Fruit fly (Drosophila melanogaster) whole organism, embryonic: ENCODE results near the gene Ufl1.

ENCODE experiments used
- Bteb2 ChIP-seq: fragments of 200-800 bp; sonication (Bioruptor generic); optimal IDR thresholded peaks from 2 replicates; lab custom pipeline; 2016; ENCODE audit warnings: missing biosample characterization, missing genetic modification characterization
- CG12155 ChIP-seq: fragments of 200-800 bp; sonication (Bioruptor generic); optimal IDR thresholded peaks from 3 replicates; lab custom pipeline; 2016; ENCODE audit warnings: missing biosample characterization, missing genetic modification characterization
- CG12219 ChIP-seq: fragments of 200-800 bp; sonication (Bioruptor generic); optimal IDR thresholded peaks from 3 replicates; lab custom pipeline; 2018; ENCODE audit warnings: missing biosample characterization, mild to moderate bottlenecking, missing genetic modification characterization
- CG12744 ChIP-seq: fragments of 200-800 bp; sonication (Bioruptor generic); optimal IDR thresholded peaks from 2 replicates; lab custom pipeline; 2016; ENCODE audit warnings: missing biosample characterization, missing genetic modification characterization
- CG14667 ChIP-seq: fragments of 200-800 bp; sonication (Bioruptor generic); IDR thresholded peaks from 2 replicates; pipeline ENCODE4 v1.3.6; 2022; ENCODE audit warnings: missing biosample characterization, missing genetic modification characterization
- CG1529 ChIP-seq: fragments of 200-800 bp; sonication (Bioruptor generic); optimal IDR thresholded peaks from 3 replicates; lab custom pipeline; 2018; ENCODE audit warnings: missing biosample characterization, missing genetic modification characterization
- CG15479 ChIP-seq: fragments of 200-800 bp; sonication (Bioruptor generic); optimal IDR thresholded peaks from 3 replicates; lab custom pipeline; 2019; ENCODE audit warnings: missing biosample characterization, mild to moderate bottlenecking, missing genetic modification characterization, moderate library complexity
- CG17361 ChIP-seq: fragments of 200-800 bp; sonication (Bioruptor generic); IDR thresholded peaks from 3 replicates; pipeline ENCODE4 v1.3.6; 2022; ENCODE audit warnings: missing biosample characterization, missing genetic modification characterization
- CG32767 ChIP-seq: fragments of 200-800 bp; sonication (Bioruptor generic); IDR thresholded peaks from 2 replicates; pipeline ENCODE4 v1.3.6; 2022; ENCODE audit warnings: missing biosample characterization, missing genetic modification characterization
- CG3281 ChIP-seq: fragments of 200-800 bp; sonication (Bioruptor generic); optimal IDR thresholded peaks from 3 replicates; lab custom pipeline; 2017; ENCODE audit warnings: missing biosample characterization, mild to moderate bottlenecking, missing genetic modification characterization
- CG3838 ChIP-seq: fragments of 200-800 bp; sonication (Bioruptor generic); optimal IDR thresholded peaks from 3 replicates; lab custom pipeline; 2016; ENCODE audit warnings: missing biosample characterization, missing genetic modification characterization
- CG4360 ChIP-seq: fragments of 200-800 bp; sonication (Bioruptor generic); IDR thresholded peaks from 2 replicates; pipeline ENCODE4 v1.3.6; 2022; ENCODE audit warnings: missing biosample characterization, missing genetic modification characterization
- CG5180 ChIP-seq: fragments of 200-800 bp; sonication (Bioruptor generic); optimal IDR thresholded peaks from 3 replicates; lab custom pipeline; 2017; ENCODE audit warnings: missing biosample characterization, missing genetic modification characterization, mild to moderate bottlenecking, moderate library complexity, missing genetic modification reagents
- CG6813 ChIP-seq: fragments of 200-800 bp; sonication (Bioruptor generic); optimal IDR thresholded peaks from 2 replicates; lab custom pipeline; 2017; ENCODE audit warnings: missing biosample characterization, missing genetic modification characterization, mild to moderate bottlenecking, moderate library complexity, missing genetic modification reagents
- CG7987 ChIP-seq: fragments of 200-800 bp; sonication (Bioruptor generic); optimal IDR thresholded peaks from 2 replicates; lab custom pipeline; 2018; ENCODE audit warnings: missing biosample characterization, mild to moderate bottlenecking, missing genetic modification characterization, moderate library complexity
- CG8765 ChIP-seq: fragments of 200-800 bp; sonication (Bioruptor generic); IDR thresholded peaks from 2 replicates; pipeline ENCODE4 v1.3.6; 2022; ENCODE audit warnings: missing biosample characterization, missing genetic modification characterization
- CG8924 ChIP-seq: fragments of 200-800 bp; optimal IDR thresholded peaks from 3 replicates; lab custom pipeline; 2019; ENCODE audit warnings: missing biosample characterization, mild to moderate bottlenecking, missing genetic modification characterization, moderate library complexity
- CrebB ChIP-seq: fragments of 200-800 bp; sonication (Bioruptor generic); optimal IDR thresholded peaks from 3 replicates; lab custom pipeline; 2018; ENCODE audit warnings: missing biosample characterization, mild to moderate bottlenecking, missing genetic modification characterization
- Eip74EF ChIP-seq, 2 experiments: fragments of 200-800 bp in 1 of 2; fragments of >200 bp in 1 of 2; sonication (Bioruptor generic) in 1 of 2; optimal IDR thresholded peaks; 2 replicates each; lab custom pipeline; 2017 to 2019; ENCODE audit warnings: missing biosample characterization in 2 of 2, missing genetic modification characterization in 2 of 2, mild to moderate bottlenecking in 1 of 2, moderate library complexity in 1 of 2
- Hsf ChIP-seq: fragments of 200-800 bp; sonication (Bioruptor generic); optimal IDR thresholded peaks from 3 replicates; lab custom pipeline; 2016; ENCODE audit warnings: missing biosample characterization, missing genetic modification characterization
- Mes4 ChIP-seq: fragments of 200-800 bp; sonication (Bioruptor generic); optimal IDR thresholded peaks from 2 replicates; lab custom pipeline; 2016; ENCODE audit warnings: missing biosample characterization, missing genetic modification characterization
- NK7.1 ChIP-seq: fragments of 200-800 bp; sonication (Bioruptor generic); optimal IDR thresholded peaks from 3 replicates; lab custom pipeline; 2016; ENCODE audit warnings: missing biosample characterization, missing genetic modification characterization
- Pdp1 ChIP-seq, 2 experiments: fragments of 200-800 bp; sonication (Bioruptor generic); optimal IDR thresholded peaks; 3 replicates each; lab custom pipeline; 2016; ENCODE audit warnings: missing biosample characterization in 2 of 2, missing genetic modification characterization in 2 of 2, mild to moderate bottlenecking in 1 of 2, moderate library complexity in 1 of 2
- Taf1 ChIP-seq: fragments of 200-800 bp; sonication (Bioruptor generic); IDR thresholded peaks from 2 replicates; pipeline ENCODE4 v1.3.6; 2022; ENCODE audit warnings: missing biosample characterization, missing genetic modification characterization
- YL-1 ChIP-seq: fragments of 200-800 bp; sonication (Bioruptor generic); optimal IDR thresholded peaks from 3 replicates; lab custom pipeline; 2017; ENCODE audit warnings: missing biosample characterization, mild to moderate bottlenecking, missing genetic modification characterization
- abd-A ChIP-seq: fragments of 200-800 bp; sonication (Bioruptor generic); optimal IDR thresholded peaks from 3 replicates; lab custom pipeline; 2019; ENCODE audit warnings: missing biosample characterization, mild to moderate bottlenecking, missing genetic modification characterization, moderate library complexity
- aop ChIP-seq: fragments of 200-800 bp; sonication (Bioruptor generic); IDR thresholded peaks from 2 replicates; pipeline ENCODE4 v1.3.6; 2022; ENCODE audit warnings: missing biosample characterization, missing genetic modification characterization
- bsh ChIP-seq, 2 experiments: fragments of 200-800 bp; sonication (Bioruptor generic); optimal IDR thresholded peaks; 2 replicates each; lab custom pipeline; 2017 to 2018; ENCODE audit warnings: mild to moderate bottlenecking in 2 of 2, missing biosample characterization in 2 of 2, missing genetic modification characterization in 2 of 2, moderate library complexity in 1 of 2
- cas ChIP-seq: fragments of 200-800 bp; sonication (Bioruptor generic); IDR thresholded peaks from 2 replicates; pipeline ENCODE4 v1.3.6; 2022; ENCODE audit warnings: missing biosample characterization, missing genetic modification characterization
- chm ChIP-seq: fragments of 200-800 bp; sonication (Bioruptor generic); IDR thresholded peaks from 2 replicates; pipeline ENCODE4 v1.3.6; 2022; ENCODE audit warnings: missing biosample characterization, missing genetic modification characterization
- ci ChIP-seq: fragments of 200-800 bp; sonication (Bioruptor generic); IDR thresholded peaks from 3 replicates; pipeline ENCODE4 v1.3.6; 2022; ENCODE audit warnings: missing biosample characterization, missing genetic modification characterization
- corto ChIP-seq: fragments of 200-800 bp; sonication (Bioruptor generic); optimal IDR thresholded peaks from 2 replicates; lab custom pipeline; 2016; ENCODE audit warnings: missing biosample characterization, mild to moderate bottlenecking, missing genetic modification characterization, moderate library complexity
- dmrt99B ChIP-seq: fragments of 200-800 bp; sonication (Bioruptor generic); optimal IDR thresholded peaks from 2 replicates; lab custom pipeline; 2018; ENCODE audit warnings: missing biosample characterization, mild to moderate bottlenecking, missing genetic modification characterization, moderate library complexity
- gce ChIP-seq: fragments of 200-800 bp; sonication (Bioruptor generic); IDR thresholded peaks from 3 replicates; pipeline ENCODE4 v1.3.6; 2022; ENCODE audit warnings: missing biosample characterization, missing genetic modification characterization
- hkb ChIP-seq, 2 experiments: fragments of 200-800 bp in 1 of 2; fragments of >200 bp in 1 of 2; sonication (Bioruptor generic) in 1 of 2; IDR thresholded peaks in 1 of 2; optimal IDR thresholded peaks in 1 of 2; 2 replicates each; pipeline versions ENCODE4 v1.3.6 to Lab custom; 2017 to 2022; ENCODE audit warnings: missing biosample characterization in 1 of 2, missing genetic modification characterization in 1 of 2
- nau ChIP-seq: fragments of 200-800 bp; sonication (Bioruptor generic); optimal IDR thresholded peaks from 3 replicates; lab custom pipeline; 2017; ENCODE audit warnings: missing biosample characterization, mild to moderate bottlenecking, missing genetic modification characterization, missing genetic modification reagents
- oc ChIP-seq: fragments of 200-800 bp; sonication (Bioruptor generic); optimal IDR thresholded peaks from 2 replicates; lab custom pipeline; 2018; ENCODE audit warnings: missing biosample characterization, mild to moderate bottlenecking, missing genetic modification characterization, moderate library complexity
- prd ChIP-seq, 3 experiments: fragments of >200 bp in 2 of 3; fragments of 200-800 bp in 1 of 3; sonication (Bioruptor generic) in 1 of 3; optimal IDR thresholded peaks in 2 of 3; IDR thresholded peaks in 1 of 3; 2 replicates in 2 of 3; 3 replicates in 1 of 3; pipeline versions ENCODE4 v1.3.6 to Lab custom; 2017 to 2022; ENCODE audit warnings: missing biosample characterization in 1 of 3, missing genetic modification characterization in 1 of 3
- scrt ChIP-seq: fragments of 200-800 bp; sonication (Bioruptor generic); optimal IDR thresholded peaks from 2 replicates; lab custom pipeline; 2018; ENCODE audit warnings: missing biosample characterization, mild to moderate bottlenecking, missing genetic modification characterization, moderate library complexity
- so ChIP-seq: fragments of 200-800 bp; sonication (Bioruptor generic); IDR thresholded peaks from 3 replicates; pipeline ENCODE4 v1.3.6; 2022; ENCODE audit warnings: missing biosample characterization, missing genetic modification characterization
- sqz ChIP-seq: fragments of 200-800 bp; sonication (Bioruptor generic); optimal IDR thresholded peaks from 3 replicates; lab custom pipeline; 2018; ENCODE audit warnings: missing biosample characterization, mild to moderate bottlenecking, missing genetic modification characterization
- stwl ChIP-seq: fragments of 200-800 bp; sonication (Bioruptor generic); optimal IDR thresholded peaks from 3 replicates; lab custom pipeline; 2018; ENCODE audit warnings: missing biosample characterization, mild to moderate bottlenecking, missing genetic modification characterization, moderate library complexity
- trem ChIP-seq: fragments of 200-800 bp; optimal IDR thresholded peaks from 3 replicates; lab custom pipeline; 2019; ENCODE audit warnings: missing biosample characterization, mild to moderate bottlenecking, missing genetic modification characterization, moderate library complexity
- trh ChIP-seq: fragments of 200-800 bp; sonication (Bioruptor generic); optimal IDR thresholded peaks from 2 replicates; lab custom pipeline; 2016; ENCODE audit warnings: missing biosample characterization, missing genetic modification characterization
- ttk ChIP-seq: fragments of 200-800 bp; sonication (Bioruptor generic); IDR thresholded peaks from 2 replicates; pipeline ENCODE4 v2.1.2; 2022; ENCODE audit warnings: missing biosample characterization, missing genetic modification characterization
- yki ChIP-seq: fragments of >200 bp; optimal IDR thresholded peaks from 3 replicates; lab custom pipeline; 2018
- zfh1 ChIP-seq: fragments of 200-800 bp; sonication (Bioruptor generic); IDR thresholded peaks from 3 replicates; pipeline ENCODE4 v1.3.6; 2022; ENCODE audit warnings: missing biosample characterization, missing genetic modification characterization

The Ufl1 gene

DNA sequence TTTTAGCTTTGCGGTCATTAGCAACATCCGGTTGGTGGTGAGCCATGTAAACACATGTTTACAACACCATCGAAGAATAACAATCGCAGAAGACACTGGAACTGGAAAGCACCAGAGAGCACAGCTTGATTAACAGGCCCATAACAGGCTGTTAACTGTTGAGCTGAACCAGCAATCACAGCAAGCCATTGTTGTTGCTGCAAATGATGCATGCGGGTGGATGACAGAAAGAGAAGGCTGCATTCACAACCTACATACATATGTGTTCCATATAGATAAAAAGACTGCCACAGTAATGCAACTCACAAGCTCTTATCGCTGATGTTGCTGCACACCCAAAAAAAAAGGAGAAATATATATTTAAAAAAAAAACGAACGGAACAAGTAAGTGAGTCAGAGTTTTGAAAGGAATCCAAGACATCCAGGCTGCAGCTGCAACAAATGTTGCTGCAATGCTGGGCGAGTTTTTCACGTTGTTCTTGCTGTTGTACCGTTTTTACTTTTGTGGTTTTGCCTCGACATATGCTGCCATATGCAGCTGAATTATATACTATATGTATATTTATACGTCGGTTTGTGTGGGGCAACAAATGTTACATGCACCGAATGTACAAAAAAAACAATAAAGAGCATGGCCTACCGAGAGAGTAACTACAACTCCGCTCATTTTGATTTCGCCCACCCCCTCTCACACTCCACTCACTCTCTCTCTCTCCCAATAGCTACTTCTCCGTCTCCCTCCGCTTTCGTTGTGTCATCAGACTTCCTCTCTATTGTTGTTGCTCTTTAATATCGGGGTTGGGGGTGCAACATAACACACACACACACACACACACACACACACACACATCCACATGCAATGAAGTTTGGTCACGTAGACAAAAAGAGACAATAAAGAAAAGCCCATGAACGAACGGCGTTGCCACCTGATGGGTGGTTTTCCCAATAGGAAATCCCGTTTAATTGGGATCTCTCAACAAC is 28.9 kb upstream of the Ufl1 start (continued):
- TF ChIP-seq CG12744 (no peak), corto (GFP tag; lab: Kevin White, UChicago) (peak; percentile 4), zfh1 (GFP tag; lab: Robert Waterston, UW) (peak; percentile 36; the same call in 1 of the 3 replicates), hkb (optimal IDR thresholded peaks at IDR 0.05; lab: Kevin White, UChicago) (no peak), hkb (GFP tag; IDR thresholded peaks at IDR 0.05; lab: Robert Waterston, UW) (peak; percentile 23; the same call in 1 of the 2 replicates), trem (tag; lab: Kevin White, UChicago) (peak; percentile 8), scrt (peak; percentile 51), CG5180 (GFP tag; lab: Kevin White, UChicago) (peak; percentile 75), CG15479 (GFP tag; lab: Kevin White, UChicago) (peak; percentile 28), abd-A (peak; percentile 84), Pdp1 (GFP tag; optimal IDR thresholded peaks at IDR 0.05; lab: Kevin White, UChicago) (peak in 1 of 2 experiments; percentile 94), nau (GFP tag; lab: Kevin White, UChicago) (no peak), ttk (GFP tag; lab: Robert Waterston, UW) (peak; percentile 53; the same call in 1 of the 2 replicates), CG12219 (GFP tag; lab: Kevin White, UChicago) (peak; percentile 60), CG17361 (GFP tag; lab: Robert Waterston, UW) (no peak), chm (peak; percentile 8; the same call in 1 of the 2 replicates), trh (GFP tag; lab: Kevin White, UChicago) (no peak), dmrt99B (tag; lab: Kevin White, UChicago) (peak; percentile 4), Hsf (no peak), CG14667 (no peak), Eip74EF (GFP tag; optimal IDR thresholded peaks at IDR 0.05; lab: Kevin White, UChicago) (no peak), CG8924 (tag; lab: Kevin White, UChicago) (peak; percentile 33), CG12155 (GFP tag; lab: Kevin White, UChicago) (no peak), cas (no peak), so (GFP tag; lab: Robert Waterston, UW) (0 out of 3 replicates have a peak, but pooled peaks have one; percentile 9), CG1529 (GFP tag; lab: Kevin White, UChicago) (peak; percentile 26), CG8765 (GFP tag; lab: Robert Waterston, UW) (no peak), CG3838 (GFP tag; lab: Kevin White, UChicago) (peak; percentile 1), CrebB (tag; lab: Kevin White, UChicago) (peak; percentile 19), CG7987 (GFP tag; lab: Kevin White, UChicago) (peak; percentile 46), stwl (tag; lab: Kevin White, UChicago) (peak; percentile 17), CG6813 (GFP tag; lab: Kevin White, UChicago) (peak; percentile 64), bsh (GFP tag; optimal IDR thresholded peaks at IDR 0.05; lab: Kevin White, UChicago) (peak; percentile 7 to 11), NK7.1 (no peak), prd (optimal IDR thresholded peaks at IDR 0.05; lab: Kevin White, UChicago) (no peak), prd (GFP tag; IDR thresholded peaks at IDR 0.05; lab: Robert Waterston, UW) (no peak), CG3281 (GFP tag; lab: Kevin White, UChicago) (no peak), gce (GFP tag; lab: Robert Waterston, UW) (peak; percentile 34; the same call in 1 of the 3 replicates), Mes4 (GFP tag; lab: Kevin White, UChicago) (no peak), sqz (GFP tag; lab: Kevin White, UChicago) (peak; percentile 84), yki (peak; percentile 91), aop (no peak), CG4360 (peak; percentile 91), Bteb2 (GFP tag; lab: Kevin White, UChicago) (no peak), CG32767 (GFP tag; lab: Robert Waterston, UW) (no peak), Taf1 (no peak), oc (tag; lab: Kevin White, UChicago) (peak; percentile 57), ci (GFP tag; lab: Robert Waterston, UW) (0 out of 3 replicates have a peak, but pooled peaks have one; percentile 55), YL-1 (peak; percentile 5)
